Worm (Caenorhabditis elegans) whole organism, late embryonic: ENCODE measurements around the gene acs-15.
"Not testable (repeated sequence)": the region's sequence is repeated elsewhere in the genome, so short reads cannot be mapped to it uniquely, and the experiment has no call there.

Source experiments
- C08G9.2 ChIP-seq: sonication (generic microtip); optimal IDR thresholded peaks from 2 replicates; lab custom pipeline; 2016; ENCODE audit warnings: mild to moderate bottlenecking, missing genetic modification characterization, moderate library complexity, missing compliant biosample characterization
- K02D7.2 ChIP-seq: sonication (generic microtip); optimal IDR thresholded peaks from 2 replicates; lab custom pipeline; 2017; ENCODE audit warnings: mild to moderate bottlenecking, missing genetic modification characterization, missing compliant biosample characterization
- K09A11.1 ChIP-seq: sonication (generic microtip); optimal IDR thresholded peaks from 2 replicates; lab custom pipeline; 2017; ENCODE audit warnings: antibody characterized with exemption, mild to moderate bottlenecking, missing genetic modification characterization, missing compliant biosample characterization; ENCODE audit not compliant: insufficient read depth
- T23F11.4 ChIP-seq: fragments of 200-800 bp; sonication (Bioruptor generic); optimal IDR thresholded peaks from 2 replicates; lab custom pipeline; 2018; ENCODE audit warnings: mild to moderate bottlenecking, missing genetic modification characterization, missing compliant biosample characterization
- Y22D7AL.16 ChIP-seq: sonication (generic microtip); optimal IDR thresholded peaks from 2 replicates; lab custom pipeline; 2016; ENCODE audit warnings: missing genetic modification characterization, missing compliant biosample characterization
- ahr-1 ChIP-seq: sonication (generic microtip); optimal IDR thresholded peaks from 2 replicates; lab custom pipeline; 2016; ENCODE audit warnings: missing genetic modification characterization, missing compliant biosample characterization
- ceh-18 ChIP-seq: sonication (generic microtip); optimal IDR thresholded peaks from 2 replicates; lab custom pipeline; 2016; ENCODE audit warnings: missing genetic modification characterization, missing compliant biosample characterization
- ceh-2 ChIP-seq: sonication (generic microtip); optimal IDR thresholded peaks from 2 replicates; lab custom pipeline; 2016; ENCODE audit warnings: missing genotype, missing genetic modification characterization, missing compliant biosample characterization
- ceh-24 ChIP-seq: sonication (generic microtip); optimal IDR thresholded peaks from 2 replicates; lab custom pipeline; 2016; ENCODE audit warnings: mild to moderate bottlenecking, missing genetic modification characterization, missing compliant biosample characterization
- ceh-30 ChIP-seq: fragments of 150-350 bp; optimal IDR thresholded peaks from 2 replicates; lab custom pipeline; 2014; ENCODE audit warnings: missing biosample characterization, missing genetic modification characterization
- ceh-45 ChIP-seq: fragments of 200-800 bp; sonication (Bioruptor generic); IDR thresholded peaks from 2 replicates; pipeline ENCODE4 v1.3.6; 2022; ENCODE audit warnings: missing genetic modification reagents, missing genetic modification characterization, missing compliant biosample characterization
- ceh-48 ChIP-seq: sonication (generic microtip); optimal IDR thresholded peaks from 2 replicates; lab custom pipeline; 2016; ENCODE audit warnings: missing genetic modification characterization, inconsistent platforms, missing compliant biosample characterization
- che-1 ChIP-seq: sonication (generic microtip); optimal IDR thresholded peaks from 2 replicates; lab custom pipeline; 2016; ENCODE audit warnings: mild to moderate bottlenecking, missing genetic modification characterization, missing compliant biosample characterization
- dve-1 ChIP-seq: sonication (generic microtip); optimal IDR thresholded peaks from 2 replicates; lab custom pipeline; 2017; ENCODE audit warnings: antibody characterized with exemption, mild to moderate bottlenecking, missing genetic modification characterization, missing compliant biosample characterization
- elt-2 ChIP-seq: sonication (generic microtip); optimal IDR thresholded peaks from 2 replicates; lab custom pipeline; 2016; ENCODE audit warnings: missing genetic modification reagents, missing genetic modification characterization, missing compliant biosample characterization
- eyg-1 ChIP-seq: sonication (generic microtip); optimal IDR thresholded peaks from 2 replicates; lab custom pipeline; 2016; ENCODE audit warnings: missing genotype, missing genetic modification characterization, missing compliant biosample characterization
- fkh-10 ChIP-seq: fragments of 150-350 bp; optimal IDR thresholded peaks from 2 replicates; lab custom pipeline; 2014; ENCODE audit warnings: missing biosample characterization, missing genetic modification reagents, missing genetic modification characterization
- fkh-6 ChIP-seq: sonication (generic microtip); optimal IDR thresholded peaks from 2 replicates; lab custom pipeline; 2016; ENCODE audit warnings: missing genetic modification characterization, missing compliant biosample characterization
- gmeb-2 ChIP-seq: sonication (generic microtip); optimal IDR thresholded peaks from 2 replicates; lab custom pipeline; 2016; ENCODE audit warnings: missing genetic modification characterization, inconsistent platforms, missing compliant biosample characterization
- hlh-13 ChIP-seq: fragments of 200-800 bp; sonication (Bioruptor generic); optimal IDR thresholded peaks from 2 replicates; lab custom pipeline; 2018; ENCODE audit warnings: mild to moderate bottlenecking, missing genetic modification characterization, missing compliant biosample characterization
- lin-11 ChIP-seq: fragments of 200-800 bp; sonication (Bioruptor generic); optimal IDR thresholded peaks from 2 replicates; lab custom pipeline; 2018; ENCODE audit warnings: mild to moderate bottlenecking, missing genetic modification characterization, missing compliant biosample characterization
- madf-2 ChIP-seq: sonication (generic microtip); optimal IDR thresholded peaks from 2 replicates; lab custom pipeline; 2017; ENCODE audit warnings: missing genetic modification characterization, missing compliant biosample characterization
- mec-3 ChIP-seq: sonication (generic microtip); optimal IDR thresholded peaks from 2 replicates; lab custom pipeline; 2016; ENCODE audit warnings: borderline replicate concordance, missing genetic modification characterization, missing compliant biosample characterization
- pat-9 ChIP-seq: fragments of 200-800 bp; sonication (Bioruptor generic); optimal IDR thresholded peaks from 2 replicates; lab custom pipeline; 2018; ENCODE audit warnings: mild to moderate bottlenecking, missing genetic modification characterization, moderate library complexity, missing compliant biosample characterization
- pha-4 ChIP-seq: fragments of 150-350 bp; optimal IDR thresholded peaks from 2 replicates; lab custom pipeline; 2018; ENCODE audit warnings: missing biosample characterization, missing genetic modification reagents, missing genetic modification characterization
- pqm-1 ChIP-seq: sonication (generic microtip); optimal IDR thresholded peaks from 2 replicates; lab custom pipeline; 2016; ENCODE audit warnings: missing genetic modification characterization, missing compliant biosample characterization
- pros-1 ChIP-seq: fragments of 150-350 bp; optimal IDR thresholded peaks from 2 replicates; lab custom pipeline; 2014; ENCODE audit warnings: missing biosample characterization, missing genetic modification reagents, missing genetic modification characterization
- ref-2 ChIP-seq: sonication (generic microtip); optimal IDR thresholded peaks from 2 replicates; lab custom pipeline; 2016; ENCODE audit warnings: missing genetic modification characterization, missing compliant biosample characterization
- unc-55 ChIP-seq: sonication (generic microtip); optimal IDR thresholded peaks from 2 replicates; lab custom pipeline; 2017; ENCODE audit warnings: missing biosample characterization, missing genetic modification reagents, missing genetic modification characterization
- unc-86 ChIP-seq: sonication (generic microtip); optimal IDR thresholded peaks from 2 replicates; lab custom pipeline; 2016; ENCODE audit warnings: missing genetic modification characterization, missing compliant biosample characterization
- zip-5 ChIP-seq: sonication (generic microtip); optimal IDR thresholded peaks from 2 replicates; lab custom pipeline; 2016; ENCODE audit warnings: missing genetic modification characterization, missing compliant biosample characterization

Gene acs-15

ce11 chrII:917324-917723 lies 15.5 kb upstream of the acs-15 start, which contains the start of gene fbxc-30:
Gene fbxc-30, plus strand, starts transcription at chrII:917624.
- TF ChIP-seq che-1 = no peak
- TF ChIP-seq fkh-10 = no peak
- TF ChIP-seq ceh-48 = no peak
- TF ChIP-seq ceh-30 = no peak
- no peak for TF ChIP-seq unc-55 (GFP tag; lab: Kevin White, UChicago)
- no peak for TF ChIP-seq pat-9 (tag; lab: Kevin White, UChicago)
- TF ChIP-seq madf-2 (tag; lab: Kevin White, UChicago) = no peak
- TF ChIP-seq ahr-1 (tag; lab: Kevin White, UChicago) = no peak
- no peak for TF ChIP-seq K02D7.2 (tag; lab: Kevin White, UChicago)
- no peak for TF ChIP-seq ceh-24 (tag; lab: Kevin White, UChicago)

- TF ChIP-seq fkh-6 (tag; lab: Kevin White, UChicago) (no peak), pha-4 (no peak), hlh-13 (no peak)
- TF ChIP-seq, all 69 proteins: peak for 0
Measured at ce11 chrII:920326-920725, 12.5 kb upstream of the acs-15 start.

- TF ChIP-seq unc-86 (tag; lab: Kevin White, UChicago) (no peak), lin-11 (tag; lab: Kevin White, UChicago) (no peak), ceh-18 (tag; lab: Kevin White, UChicago) (no peak), che-1 (no peak), C08G9.2 (no peak), elt-2 (tag; lab: Kevin White, UChicago) (no peak), Y22D7AL.16 (tag; lab: Kevin White, UChicago) (no peak), hlh-13 (no peak), ref-2 (tag; lab: Kevin White, UChicago) (no peak), eyg-1 (tag; lab: Kevin White, UChicago) (no peak), dve-1 (tag; lab: Kevin White, UChicago) (no peak)
- TF ChIP-seq, all 69 proteins: peak for 0
Measured at ce11 chrII:922778-923177, 10.0 kb upstream of the acs-15 start.

- TF ChIP-seq pros-1 (tag; lab: Kevin White, UChicago) = no peak
- no peak for TF ChIP-seq zip-5 (tag; lab: Kevin White, UChicago)
- TF ChIP-seq ceh-45 (GFP tag; lab: Robert Waterston, UW) = no peak
- no peak for TF ChIP-seq ceh-2
- no peak for TF ChIP-seq unc-86 (tag; lab: Kevin White, UChicago)
- TF ChIP-seq ceh-30 = no peak
- no peak for TF ChIP-seq K09A11.1 (tag; lab: Kevin White, UChicago)
- no peak for TF ChIP-seq ceh-24 (tag; lab: Kevin White, UChicago)
- TF ChIP-seq mec-3 (tag; lab: Kevin White, UChicago) = no peak
Measured at ce11 chrII:923521-923920, 9.3 kb upstream of the acs-15 start, which contains the start of gene fbxc-28. Gene fbxc-28, plus strand, starts transcription at chrII:923821.

- no peak for TF ChIP-seq gmeb-2 (tag; lab: Kevin White, UChicago)
- TF ChIP-seq Y22D7AL.16 (tag; lab: Kevin White, UChicago) = no peak
- no peak for TF ChIP-seq pqm-1 (tag; lab: Kevin White, UChicago)
- TF ChIP-seq C08G9.2 = no peak
- TF ChIP-seq, all 69 proteins: peak for 0
Measured at ce11 chrII:927331-927730, 5.5 kb upstream of the acs-15 start, which contains the start of gene R07C3.13. Gene R07C3.13, minus strand, starts transcription at chrII:927431.

ce11 chrII:930871-931270 lies 1.9 kb upstream of the acs-15 start, which contains the start of gene fbxc-34:
Gene fbxc-34, plus strand, starts transcription at chrII:931171.
- TF ChIP-seq ceh-48; ceh-24 (tag; lab: Kevin White, UChicago); T23F11.4: not testable (repeated sequence)
